Fruit fly (Drosophila melanogaster) whole organism, embryonic: Measurements from ENCODE around the gene CG42579.

Experiments used
- Ada2b ChIP-seq: fragments of 200-800 bp; sonication (Bioruptor generic); IDR thresholded peaks from 2 replicates; pipeline ENCODE4 v1.3.6; 2022; ENCODE audit warnings: missing biosample characterization, missing genetic modification characterization
- Atf-2 ChIP-seq: fragments of 200-800 bp; sonication (Bioruptor generic); optimal IDR thresholded peaks from 2 replicates; lab custom pipeline; 2016; ENCODE audit warnings: missing biosample characterization, missing genetic modification characterization
- Atf6 ChIP-seq: fragments of 200-800 bp; sonication (Bioruptor generic); IDR thresholded peaks from 2 replicates; pipeline ENCODE4 v1.3.6; 2022; ENCODE audit warnings: missing biosample characterization, missing genetic modification characterization
- CG11247 ChIP-seq: fragments of 200-800 bp; sonication (Bioruptor generic); IDR thresholded peaks from 2 replicates; pipeline ENCODE4 v1.3.6; 2022; ENCODE audit warnings: missing biosample characterization, missing genetic modification characterization
- CG12104 ChIP-seq: fragments of 200-800 bp; sonication (Bioruptor generic); optimal IDR thresholded peaks from 3 replicates; lab custom pipeline; 2016; ENCODE audit warnings: missing biosample characterization, missing genetic modification characterization
- CG12155 ChIP-seq: fragments of 200-800 bp; sonication (Bioruptor generic); optimal IDR thresholded peaks from 3 replicates; lab custom pipeline; 2016; ENCODE audit warnings: missing biosample characterization, missing genetic modification characterization
- CG12942 ChIP-seq: fragments of 200-800 bp; sonication (Bioruptor generic); optimal IDR thresholded peaks from 3 replicates; lab custom pipeline; 2016; ENCODE audit warnings: missing biosample characterization, missing genetic modification characterization
- CG13287 ChIP-seq: fragments of 200-800 bp; sonication (Bioruptor generic); IDR thresholded peaks from 2 replicates; pipeline ENCODE4 v1.3.6; 2022; ENCODE audit warnings: missing biosample characterization, missing genetic modification characterization; ENCODE audit not compliant: partially characterized antibody
- CG13296 ChIP-seq: fragments of 200-800 bp; sonication (Bioruptor generic); optimal IDR thresholded peaks from 3 replicates; lab custom pipeline; 2018; ENCODE audit warnings: missing biosample characterization, mild to moderate bottlenecking, missing genetic modification characterization
- CG1529 ChIP-seq: fragments of 200-800 bp; sonication (Bioruptor generic); optimal IDR thresholded peaks from 3 replicates; lab custom pipeline; 2018; ENCODE audit warnings: missing biosample characterization, missing genetic modification characterization
- CG15514 ChIP-seq: fragments of 200-800 bp; sonication (Bioruptor generic); optimal IDR thresholded peaks from 3 replicates; lab custom pipeline; 2017; ENCODE audit warnings: missing biosample characterization, missing genetic modification characterization, mild to moderate bottlenecking, moderate library complexity, missing genetic modification reagents
- CG17359 ChIP-seq: fragments of 200-800 bp; sonication (Bioruptor generic); optimal IDR thresholded peaks from 3 replicates; lab custom pipeline; 2018; ENCODE audit warnings: missing biosample characterization, mild to moderate bottlenecking, missing genetic modification characterization, moderate library complexity
- CG17568 ChIP-seq: fragments of 200-800 bp; sonication (Bioruptor generic); optimal IDR thresholded peaks from 2 replicates; lab custom pipeline; 2018; ENCODE audit warnings: missing biosample characterization, mild to moderate bottlenecking, missing genetic modification characterization, moderate library complexity
- CG17612 ChIP-seq: fragments of 200-800 bp; sonication (Bioruptor generic); IDR thresholded peaks from 2 replicates; pipeline ENCODE4 v1.3.6; 2022; ENCODE audit warnings: missing biosample characterization, missing genetic modification characterization
- CG17802 ChIP-seq: fragments of 200-800 bp; sonication (Bioruptor generic); optimal IDR thresholded peaks from 2 replicates; lab custom pipeline; 2018; ENCODE audit warnings: missing biosample characterization, mild to moderate bottlenecking, missing genetic modification characterization, moderate library complexity
- CG2712 ChIP-seq: fragments of 200-800 bp; optimal IDR thresholded peaks from 3 replicates; lab custom pipeline; 2019; ENCODE audit warnings: missing biosample characterization, mild to moderate bottlenecking, missing genetic modification characterization, moderate library complexity
- CG4404 ChIP-seq: fragments of 200-800 bp; sonication (Bioruptor generic); IDR thresholded peaks from 2 replicates; pipeline ENCODE4 v1.3.6; 2022; ENCODE audit warnings: missing biosample characterization, missing genetic modification characterization
- CG5245 ChIP-seq: fragments of 200-800 bp; sonication (Bioruptor generic); optimal IDR thresholded peaks from 3 replicates; lab custom pipeline; 2016; ENCODE audit warnings: missing biosample characterization, missing genetic modification characterization
- CG7357 ChIP-seq: fragments of 200-800 bp; sonication (Bioruptor generic); IDR thresholded peaks from 3 replicates; pipeline ENCODE4 v1.3.6; 2022; ENCODE audit warnings: missing biosample characterization, missing genetic modification characterization
- CG7745 ChIP-seq: fragments of 200-800 bp; sonication (Bioruptor generic); optimal IDR thresholded peaks from 2 replicates; lab custom pipeline; 2018; ENCODE audit warnings: missing biosample characterization, mild to moderate bottlenecking, missing genetic modification characterization, moderate library complexity
- CG8388 ChIP-seq: fragments of 200-800 bp; sonication (Bioruptor generic); optimal IDR thresholded peaks from 2 replicates; lab custom pipeline; 2019; ENCODE audit warnings: missing biosample characterization, mild to moderate bottlenecking, missing genetic modification characterization, moderate library complexity
- CG8765 ChIP-seq: fragments of 200-800 bp; sonication (Bioruptor generic); IDR thresholded peaks from 2 replicates; pipeline ENCODE4 v1.3.6; 2022; ENCODE audit warnings: missing biosample characterization, missing genetic modification characterization
- CG8944 ChIP-seq: fragments of 200-800 bp; sonication (Bioruptor generic); optimal IDR thresholded peaks from 3 replicates; lab custom pipeline; 2016; ENCODE audit warnings: missing biosample characterization, missing genetic modification characterization
- CG9215 ChIP-seq: fragments of 200-800 bp; sonication (Bioruptor generic); IDR thresholded peaks from 2 replicates; pipeline ENCODE4 v1.3.6; 2022; ENCODE audit warnings: missing biosample characterization, missing genetic modification characterization
- Fer2 ChIP-seq: fragments of 200-800 bp; sonication (Bioruptor generic); optimal IDR thresholded peaks from 2 replicates; lab custom pipeline; 2018; ENCODE audit warnings: missing biosample characterization, mild to moderate bottlenecking, missing genetic modification characterization, moderate library complexity
- HLH3B ChIP-seq: fragments of 200-800 bp; sonication (Bioruptor generic); IDR thresholded peaks from 2 replicates; pipeline ENCODE4 v1.3.6; 2022; ENCODE audit warnings: missing biosample characterization, missing genetic modification characterization
- PHDP ChIP-seq: fragments of 200-800 bp; sonication (Bioruptor generic); optimal IDR thresholded peaks from 3 replicates; lab custom pipeline; 2018; ENCODE audit warnings: missing biosample characterization, mild to moderate bottlenecking, missing genetic modification characterization, moderate library complexity
- Taf1 ChIP-seq: fragments of 200-800 bp; sonication (Bioruptor generic); IDR thresholded peaks from 2 replicates; pipeline ENCODE4 v1.3.6; 2022; ENCODE audit warnings: missing biosample characterization, missing genetic modification characterization
- Xbp1 ChIP-seq: fragments of 200-800 bp; sonication (Bioruptor generic); optimal IDR thresholded peaks from 3 replicates; lab custom pipeline; 2016; ENCODE audit warnings: missing biosample characterization, mild to moderate bottlenecking, missing genetic modification characterization
- bbx ChIP-seq: fragments of 200-800 bp; sonication (Bioruptor generic); IDR thresholded peaks from 2 replicates; pipeline ENCODE4 v1.3.6; 2022; ENCODE audit warnings: missing biosample characterization, missing genetic modification characterization; ENCODE audit not compliant: partially characterized antibody
- bsh ChIP-seq, 2 experiments: fragments of 200-800 bp; sonication (Bioruptor generic); optimal IDR thresholded peaks; 2 replicates each; lab custom pipeline; 2017 to 2018; ENCODE audit warnings: mild to moderate bottlenecking in 2 of 2, missing biosample characterization in 2 of 2, missing genetic modification characterization in 2 of 2, moderate library complexity in 1 of 2
- btn ChIP-seq: fragments of 200-800 bp; sonication (Bioruptor generic); optimal IDR thresholded peaks from 2 replicates; lab custom pipeline; 2016; ENCODE audit warnings: missing biosample characterization, missing genetic modification characterization
- chm ChIP-seq: fragments of 200-800 bp; sonication (Bioruptor generic); IDR thresholded peaks from 2 replicates; pipeline ENCODE4 v1.3.6; 2022; ENCODE audit warnings: missing biosample characterization, missing genetic modification characterization
- gcm ChIP-seq: fragments of 200-800 bp; sonication (Bioruptor generic); optimal IDR thresholded peaks from 2 replicates; lab custom pipeline; 2019; ENCODE audit warnings: missing biosample characterization, mild to moderate bottlenecking, missing genetic modification characterization, moderate library complexity
- grau ChIP-seq: fragments of 200-800 bp; optimal IDR thresholded peaks from 3 replicates; lab custom pipeline; 2019; ENCODE audit warnings: missing biosample characterization, mild to moderate bottlenecking, missing genetic modification characterization, moderate library complexity
- lilli ChIP-seq: fragments of 200-800 bp; sonication (Bioruptor generic); optimal IDR thresholded peaks from 3 replicates; lab custom pipeline; 2016; ENCODE audit warnings: missing biosample characterization, missing genetic modification characterization
- lov ChIP-seq, 2 experiments: fragments of 200-800 bp in 1 of 2; fragments of >200 bp in 1 of 2; sonication (Bioruptor generic) in 1 of 2; IDR thresholded peaks in 1 of 2; optimal IDR thresholded peaks in 1 of 2; 2 replicates in 1 of 2; 3 replicates in 1 of 2; pipeline versions ENCODE4 v1.3.6 to Lab custom; 2017 to 2022; ENCODE audit warnings: missing biosample characterization in 1 of 2, missing genetic modification characterization in 1 of 2
- odd ChIP-seq: fragments of 200-800 bp; sonication (Bioruptor generic); optimal IDR thresholded peaks from 2 replicates; lab custom pipeline; 2017; ENCODE audit warnings: missing biosample characterization, mild to moderate bottlenecking, missing genetic modification characterization
- pan ChIP-seq, 4 experiments: fragments of >200 bp in 3 of 4; fragments of 200-800 bp in 1 of 4; sonication (Bioruptor generic) in 1 of 4; optimal IDR thresholded peaks in 3 of 4; IDR thresholded peaks in 1 of 4; 2 replicates each; pipeline versions ENCODE4 v1.3.6 to Lab custom; 2017 to 2022; ENCODE audit warnings: missing biosample characterization in 2 of 4, missing genetic modification characterization in 2 of 4, mixed read lengths in 1 of 4
- pb ChIP-seq: fragments of 200-800 bp; sonication (Bioruptor generic); optimal IDR thresholded peaks from 3 replicates; lab custom pipeline; 2016; ENCODE audit warnings: missing biosample characterization, missing genetic modification characterization
- prd ChIP-seq, 3 experiments: fragments of >200 bp in 2 of 3; fragments of 200-800 bp in 1 of 3; sonication (Bioruptor generic) in 1 of 3; optimal IDR thresholded peaks in 2 of 3; IDR thresholded peaks in 1 of 3; 2 replicates in 2 of 3; 3 replicates in 1 of 3; pipeline versions ENCODE4 v1.3.6 to Lab custom; 2017 to 2022; ENCODE audit warnings: missing biosample characterization in 1 of 3, missing genetic modification characterization in 1 of 3
- ranshi ChIP-seq: fragments of 200-800 bp; sonication (Bioruptor generic); IDR thresholded peaks from 2 replicates; pipeline ENCODE4 v1.3.6; 2022; ENCODE audit warnings: missing biosample characterization, missing genetic modification characterization
- sisA ChIP-seq: fragments of 200-800 bp; sonication (Bioruptor generic); IDR thresholded peaks from 2 replicates; pipeline ENCODE4 v1.3.6; 2022; ENCODE audit warnings: missing biosample characterization, missing genetic modification characterization
- slbo ChIP-seq: fragments of 200-800 bp; sonication (Bioruptor generic); IDR thresholded peaks from 2 replicates; pipeline ENCODE4 v1.3.6; 2022; ENCODE audit warnings: missing biosample characterization, missing genetic modification characterization
- stwl ChIP-seq: fragments of 200-800 bp; sonication (Bioruptor generic); optimal IDR thresholded peaks from 3 replicates; lab custom pipeline; 2018; ENCODE audit warnings: missing biosample characterization, mild to moderate bottlenecking, missing genetic modification characterization, moderate library complexity
- tx ChIP-seq: fragments of 200-800 bp; sonication (Bioruptor generic); optimal IDR thresholded peaks from 2 replicates; lab custom pipeline; 2016; ENCODE audit warnings: missing biosample characterization, missing genetic modification characterization
- wek ChIP-seq: fragments of 200-800 bp; sonication (Bioruptor generic); optimal IDR thresholded peaks from 3 replicates; lab custom pipeline; 2018; ENCODE audit warnings: missing biosample characterization, mild to moderate bottlenecking, missing genetic modification characterization, moderate library complexity
- zen2 ChIP-seq: fragments of 200-800 bp; sonication (Bioruptor generic); IDR thresholded peaks from 3 replicates; pipeline ENCODE4 v1.3.6; 2022; ENCODE audit warnings: missing biosample characterization, missing genetic modification characterization; ENCODE audit not compliant: partially characterized antibody

The CG42579 gene

dm6 chrX:20524754-20525236 lies 2.6 kb upstream of the CG42579 start, which contains the start of gene Tak1 (continued):
- TF ChIP-seq CG8388 (GFP tag; lab: Kevin White, UChicago) (no peak), odd (GFP tag; lab: Kevin White, UChicago) (no peak), CG17568 (GFP tag; lab: Kevin White, UChicago) (no peak), CG17612 (GFP tag; lab: Robert Waterston, UW) (no peak), CG8765 (peak; percentile 12; the same call in 1 of the 2 replicates), bsh (GFP tag; optimal IDR thresholded peaks at IDR 0.05; lab: Kevin White, UChicago) (peak in 1 of 2 experiments; percentile 46), wek (GFP tag; lab: Kevin White, UChicago) (no peak), Ada2b (GFP tag; lab: Robert Waterston, UW) (peak; percentile 27; the same call in 1 of the 2 replicates), CG7745 (tag; lab: Kevin White, UChicago) (no peak), pb (GFP tag; lab: Kevin White, UChicago) (no peak), CG4404 (no peak), CG7357 (GFP tag; lab: Robert Waterston, UW) (0 out of 3 replicates have a peak, but pooled peaks have one; percentile 49), stwl (peak; percentile 82), tx (peak; percentile 26), CG12155 (peak; percentile 30), CG13287 (GFP tag; lab: Robert Waterston, UW) (peak; percentile 85), CG11247 (GFP tag; lab: Robert Waterston, UW) (peak; percentile 82), prd (optimal IDR thresholded peaks at IDR 0.05; lab: Kevin White, UChicago) (no peak), prd (GFP tag; IDR thresholded peaks at IDR 0.05; lab: Robert Waterston, UW) (peak; percentile 69), Fer2 (no peak), grau (tag; lab: Kevin White, UChicago) (peak; percentile 64), Atf6 (GFP tag; lab: Robert Waterston, UW) (no peak), zen2 (GFP tag; lab: Robert Waterston, UW) (peak; percentile 62), lilli (peak; percentile 71), CG15514 (GFP tag; lab: Kevin White, UChicago) (peak; percentile 52), sisA (GFP tag; lab: Robert Waterston, UW) (peak; percentile 56), bbx (GFP tag; lab: Robert Waterston, UW) (peak; percentile 79), ranshi (peak; percentile 49; the same call in 1 of the 2 replicates), pan (optimal IDR thresholded peaks at IDR 0.05; lab: Kevin White, UChicago) (no peak), pan (GFP tag; optimal IDR thresholded peaks at IDR 0.05 in 1 of 2, IDR thresholded peaks at IDR 0.05 in 1 of 2) (peak in 1 of 2 experiments; percentile 45), CG2712 (tag; lab: Kevin White, UChicago) (peak; percentile 63), CG1529 (GFP tag; lab: Kevin White, UChicago) (no peak), lov (optimal IDR thresholded peaks at IDR 0.05; lab: Kevin White, UChicago) (no peak), lov (GFP tag; IDR thresholded peaks at IDR 0.05; lab: Robert Waterston, UW) (0 out of 3 replicates have a peak, but pooled peaks have one; percentile 9), gcm (GFP tag; lab: Kevin White, UChicago) (no peak), CG17359 (tag; lab: Kevin White, UChicago) (peak; percentile 35), CG13296 (no peak), Xbp1 (peak; percentile 77), CG17802 (tag; lab: Kevin White, UChicago) (peak; percentile 89), Atf-2 (peak; percentile 65), HLH3B (GFP tag; lab: Robert Waterston, UW) (0 out of 2 replicates have a peak, but pooled peaks have one; percentile 45), CG12104 (GFP tag; lab: Kevin White, UChicago) (no peak), PHDP (peak; percentile 43), btn (GFP tag; lab: Kevin White, UChicago) (no peak), CG5245 (GFP tag; lab: Kevin White, UChicago) (peak; percentile 61), slbo (GFP tag; lab: Robert Waterston, UW) (peak; percentile 79), chm (GFP tag; lab: Robert Waterston, UW) (no peak), CG8944 (GFP tag; lab: Kevin White, UChicago) (peak; percentile 53), Taf1 (GFP tag; lab: Robert Waterston, UW) (0 out of 2 replicates have a peak, but pooled peaks have one; percentile 23), CG12942 (GFP tag; lab: Kevin White, UChicago) (peak; percentile 7), CG9215 (GFP tag; lab: Robert Waterston, UW) (no peak)
